Worm (Caenorhabditis elegans) whole organism, young adult: ENCODE data around the gene col-78.

Source experiments
- B0035.1 ChIP-seq: sonication (generic microtip); optimal IDR thresholded peaks from 2 replicates; lab custom pipeline; 2016; ENCODE audit warnings: missing genetic modification characterization, mild to moderate bottlenecking, missing compliant biosample characterization, missing genotype, missing genetic modification reagents
- C06A6.2 ChIP-seq: fragments of 200-800 bp; sonication (Bioruptor generic); conservative IDR thresholded peaks from 2 replicates; pipeline ENCODE4 v1.3.6; 2022; ENCODE audit warnings: missing genetic modification characterization, missing compliant biosample characterization
- D2030.7 ChIP-seq: fragments of 200-800 bp; sonication (Bioruptor generic); IDR thresholded peaks from 2 replicates; pipeline ENCODE4 v1.3.6; 2022; ENCODE audit warnings: missing genetic modification reagents, missing genetic modification characterization, missing compliant biosample characterization
- F10E7.11 ChIP-seq: sonication (generic microtip); optimal IDR thresholded peaks from 2 replicates; lab custom pipeline; 2017; ENCODE audit warnings: mild to moderate bottlenecking, missing genetic modification characterization, moderate library complexity, missing compliant biosample characterization
- F33H1.4 ChIP-seq: fragments of 200-800 bp; sonication (Bioruptor generic); IDR thresholded peaks from 2 replicates; pipeline ENCODE4 v1.3.6; 2022; ENCODE audit warnings: missing genetic modification reagents, missing genetic modification characterization, missing compliant biosample characterization
- F49E8.2 ChIP-seq: sonication (generic microtip); optimal IDR thresholded peaks from 3 replicates; lab custom pipeline; 2017; ENCODE audit warnings: missing genetic modification characterization, mild to moderate bottlenecking, missing compliant biosample characterization, antibody characterized with exemption, moderate library complexity; ENCODE audit not compliant: insufficient read depth
- F55B11.4 ChIP-seq: sonication (generic microtip); optimal IDR thresholded peaks from 2 replicates; lab custom pipeline; 2016; ENCODE audit warnings: missing compliant biosample characterization, missing genetic modification characterization, borderline replicate concordance; ENCODE audit not compliant: insufficient read depth
- K11D2.4 ChIP-seq: fragments of 200-800 bp; sonication (Bioruptor generic); IDR thresholded peaks from 2 replicates; pipeline ENCODE4 v1.3.6; 2022; ENCODE audit warnings: missing genetic modification reagents, missing genetic modification characterization, missing compliant biosample characterization
- Y53G8AR.9 ChIP-seq: fragments of 200-800 bp; sonication (Bioruptor generic); conservative IDR thresholded peaks from 2 replicates; pipeline ENCODE4 v1.3.6; 2022; ENCODE audit warnings: missing genetic modification reagents, missing genetic modification characterization, missing compliant biosample characterization
- Y56A3A.18 ChIP-seq: fragments of 200-800 bp; sonication (Bioruptor generic); IDR thresholded peaks from 2 replicates; pipeline ENCODE4 v1.3.6; 2022; ENCODE audit warnings: missing genetic modification reagents, missing genetic modification characterization, missing compliant biosample characterization
- akir-1 ChIP-seq: fragments of 200-800 bp; sonication (Bioruptor generic); optimal IDR thresholded peaks from 2 replicates; lab custom pipeline; 2018; ENCODE audit warnings: mild to moderate bottlenecking, missing genetic modification characterization, moderate library complexity, missing compliant biosample characterization
- atf-7 ChIP-seq: sonication (generic microtip); optimal IDR thresholded peaks from 2 replicates; lab custom pipeline; 2017; ENCODE audit warnings: mild to moderate bottlenecking, missing genetic modification characterization, missing compliant biosample characterization
- bed-1 ChIP-seq: fragments of 200-800 bp; sonication (Bioruptor generic); IDR thresholded peaks from 2 replicates; pipeline ENCODE4 v1.3.6; 2022; ENCODE audit warnings: missing genetic modification reagents, missing genetic modification characterization, missing compliant biosample characterization
- cebp-1 ChIP-seq, 2 experiments: fragments of 200-800 bp in 1 of 2; sonication (Bioruptor generic) in 1 of 2; sonication (generic microtip) in 1 of 2; IDR thresholded peaks in 1 of 2; optimal IDR thresholded peaks in 1 of 2; 2 replicates each; pipeline versions ENCODE4 v1.3.6 to Lab custom; 2017 to 2022; ENCODE audit warnings: missing compliant biosample characterization in 2 of 2, missing genetic modification characterization in 2 of 2, mild to moderate bottlenecking in 1 of 2, missing genetic modification reagents in 1 of 2, moderate library complexity in 1 of 2
- ceh-100 ChIP-seq: fragments of 200-800 bp; sonication (Bioruptor generic); IDR thresholded peaks from 2 replicates; pipeline ENCODE4 v1.3.6; 2022; ENCODE audit warnings: missing genetic modification reagents, missing genetic modification characterization, missing compliant biosample characterization
- ceh-40 ChIP-seq: fragments of 200-800 bp; sonication (Bioruptor generic); IDR thresholded peaks from 2 replicates; pipeline ENCODE4 v1.3.6; 2022; ENCODE audit warnings: missing genetic modification characterization, missing compliant biosample characterization
- ceh-79 ChIP-seq: sonication (generic microtip); optimal IDR thresholded peaks from 2 replicates; lab custom pipeline; 2017; ENCODE audit warnings: mild to moderate bottlenecking, missing genetic modification characterization, missing compliant biosample characterization
- ekl-4 ChIP-seq: fragments of 200-800 bp; sonication (Bioruptor generic); IDR thresholded peaks from 2 replicates; pipeline ENCODE4 v1.3.6; 2022; ENCODE audit warnings: missing genetic modification reagents, missing genetic modification characterization, missing compliant biosample characterization
- ets-4 ChIP-seq: fragments of 200-800 bp; sonication (Bioruptor generic); optimal IDR thresholded peaks from 2 replicates; lab custom pipeline; 2018; ENCODE audit warnings: mild to moderate bottlenecking, missing genetic modification characterization, missing compliant biosample characterization
- hlh-12 ChIP-seq: sonication (generic microtip); optimal IDR thresholded peaks from 2 replicates; lab custom pipeline; 2016; ENCODE audit warnings: missing genetic modification characterization, missing compliant biosample characterization
- lag-1 ChIP-seq: fragments of 200-800 bp; sonication (Bioruptor generic); IDR thresholded peaks from 2 replicates; pipeline ENCODE4 v1.3.6; 2022; ENCODE audit warnings: missing genetic modification reagents, missing genetic modification characterization, missing compliant biosample characterization
- lin-40 ChIP-seq: sonication (generic microtip); optimal IDR thresholded peaks from 2 replicates; lab custom pipeline; 2016; ENCODE audit warnings: missing genetic modification characterization, mild to moderate bottlenecking, missing compliant biosample characterization, missing genotype, missing genetic modification reagents
- lin-54 ChIP-seq: fragments of 200-800 bp; sonication (Bioruptor generic); optimal IDR thresholded peaks from 2 replicates; lab custom pipeline; 2018; ENCODE audit warnings: mild to moderate bottlenecking, missing genetic modification characterization, missing compliant biosample characterization
- lir-1 ChIP-seq: fragments of 200-800 bp; sonication (Bioruptor generic); conservative IDR thresholded peaks from 2 replicates; pipeline ENCODE4 v1.3.6; 2022; ENCODE audit warnings: missing genetic modification reagents, missing genetic modification characterization, missing compliant biosample characterization
- lsl-1 ChIP-seq: fragments of 200-800 bp; sonication (Bioruptor generic); optimal IDR thresholded peaks from 2 replicates; lab custom pipeline; 2018; ENCODE audit warnings: mild to moderate bottlenecking, missing genetic modification characterization, moderate library complexity, missing compliant biosample characterization
- madf-3 ChIP-seq: fragments of 200-800 bp; sonication (Bioruptor generic); IDR thresholded peaks from 2 replicates; pipeline ENCODE4 v1.3.6; 2022; ENCODE audit warnings: missing genetic modification reagents, missing genetic modification characterization, missing compliant biosample characterization
- madf-6 ChIP-seq: fragments of 200-800 bp; sonication (Bioruptor generic); IDR thresholded peaks from 2 replicates; pipeline ENCODE4 v1.3.6; 2022; ENCODE audit warnings: missing genetic modification reagents, missing genetic modification characterization, missing compliant biosample characterization
- madf-8 ChIP-seq: fragments of 200-800 bp; sonication (Bioruptor generic); conservative IDR thresholded peaks from 2 replicates; pipeline ENCODE4 v1.3.6; 2022; ENCODE audit warnings: missing genetic modification reagents, missing genetic modification characterization, missing compliant biosample characterization
- mcd-1 ChIP-seq: fragments of 200-800 bp; sonication (Bioruptor generic); IDR thresholded peaks from 2 replicates; pipeline ENCODE4 v1.3.6; 2022; ENCODE audit warnings: missing genetic modification reagents, missing genetic modification characterization, missing compliant biosample characterization
- mel-28 ChIP-seq: sonication (generic microtip); optimal IDR thresholded peaks from 2 replicates; lab custom pipeline; 2016; ENCODE audit warnings: borderline replicate concordance, mild to moderate bottlenecking, missing genetic modification characterization, missing compliant biosample characterization
- mes-4 ChIP-seq: sonication (generic microtip); optimal IDR thresholded peaks from 2 replicates; lab custom pipeline; 2016; ENCODE audit warnings: missing genotype, missing genetic modification characterization, missing compliant biosample characterization
- nfya-1 ChIP-seq: sonication (generic microtip); optimal IDR thresholded peaks from 2 replicates; lab custom pipeline; 2017; ENCODE audit warnings: antibody characterized with exemption, missing compliant biosample characterization, missing genetic modification characterization, borderline replicate concordance; ENCODE audit not compliant: insufficient read depth
- nfyb-1 ChIP-seq: fragments of 200-800 bp; sonication (Bioruptor generic); IDR thresholded peaks from 2 replicates; pipeline ENCODE4 v1.3.6; 2022; ENCODE audit warnings: missing genetic modification reagents, missing genetic modification characterization, missing compliant biosample characterization
- nhr-27 ChIP-seq: fragments of 200-800 bp; sonication (Bioruptor generic); optimal IDR thresholded peaks from 2 replicates; lab custom pipeline; 2018; ENCODE audit warnings: mild to moderate bottlenecking, missing genetic modification characterization, moderate library complexity, missing compliant biosample characterization
- pha-4 ChIP-seq: fragments of 150-350 bp; sonication (generic microtip); optimal IDR thresholded peaks from 2 replicates; lab custom pipeline; 2014; ENCODE audit warnings: missing biosample characterization, missing genetic modification reagents, missing genetic modification characterization
- repo-1 ChIP-seq: sonication (generic microtip); optimal IDR thresholded peaks from 2 replicates; lab custom pipeline; 2017; ENCODE audit warnings: mild to moderate bottlenecking, missing genetic modification characterization, missing compliant biosample characterization
- sea-2 ChIP-seq: fragments of 200-800 bp; sonication (Bioruptor generic); IDR thresholded peaks from 2 replicates; pipeline ENCODE4 v1.3.6; 2022; ENCODE audit warnings: missing genetic modification characterization, missing compliant biosample characterization
- snpc-1.1 ChIP-seq: sonication (generic microtip); optimal IDR thresholded peaks from 2 replicates; lab custom pipeline; 2017; ENCODE audit warnings: missing genetic modification characterization, mild to moderate bottlenecking, missing compliant biosample characterization, antibody characterized with exemption, moderate library complexity, missing genotype, missing genetic modification reagents; ENCODE audit not compliant: insufficient read depth
- snpc-1.3 ChIP-seq: sonication (generic microtip); optimal IDR thresholded peaks from 2 replicates; lab custom pipeline; 2017; ENCODE audit warnings: missing genetic modification characterization, mild to moderate bottlenecking, missing compliant biosample characterization, antibody characterized with exemption, moderate library complexity, missing genotype, missing genetic modification reagents; ENCODE audit not compliant: insufficient read depth
- snpc-3.4 ChIP-seq: sonication (generic microtip); optimal IDR thresholded peaks from 2 replicates; lab custom pipeline; 2017; ENCODE audit warnings: missing genetic modification characterization, mild to moderate bottlenecking, missing compliant biosample characterization, antibody characterized with exemption, moderate library complexity, missing genotype, missing genetic modification reagents
- snpc-4 ChIP-seq, 5 experiments: fragments of 150-350 bp in 1 of 5; sonication (generic microtip) in 4 of 5; optimal IDR thresholded peaks; 2 replicates each; lab custom pipeline; 2014 to 2018; ENCODE audit warnings: missing genetic modification characterization in 5 of 5, missing biosample characterization in 3 of 5, antibody characterized with exemption in 2 of 5, mild to moderate bottlenecking in 2 of 5, missing compliant biosample characterization in 2 of 5, missing genotype in 2 of 5, moderate library complexity in 2 of 5, missing genetic modification reagents in 1 of 5
- somi-1 ChIP-seq: fragments of 200-800 bp; sonication (Bioruptor generic); optimal IDR thresholded peaks from 2 replicates; lab custom pipeline; 2018; ENCODE audit warnings: mild to moderate bottlenecking, missing genetic modification characterization, missing compliant biosample characterization
- xnd-1 ChIP-seq: sonication (generic microtip); optimal IDR thresholded peaks from 2 replicates; lab custom pipeline; 2016; ENCODE audit warnings: missing genotype, missing genetic modification reagents, missing genetic modification characterization, missing compliant biosample characterization
- zfh-2 ChIP-seq: fragments of 200-800 bp; sonication (Bioruptor generic); conservative IDR thresholded peaks from 2 replicates; pipeline ENCODE4 v1.3.6; 2022; ENCODE audit warnings: missing genetic modification reagents, missing genetic modification characterization, missing compliant biosample characterization
- ztf-6 ChIP-seq: fragments of 200-800 bp; sonication (Bioruptor generic); IDR thresholded peaks from 2 replicates; pipeline ENCODE4 v1.3.6; 2022; ENCODE audit warnings: missing genetic modification reagents, missing genetic modification characterization, missing compliant biosample characterization

col-78 gene

DNA sequence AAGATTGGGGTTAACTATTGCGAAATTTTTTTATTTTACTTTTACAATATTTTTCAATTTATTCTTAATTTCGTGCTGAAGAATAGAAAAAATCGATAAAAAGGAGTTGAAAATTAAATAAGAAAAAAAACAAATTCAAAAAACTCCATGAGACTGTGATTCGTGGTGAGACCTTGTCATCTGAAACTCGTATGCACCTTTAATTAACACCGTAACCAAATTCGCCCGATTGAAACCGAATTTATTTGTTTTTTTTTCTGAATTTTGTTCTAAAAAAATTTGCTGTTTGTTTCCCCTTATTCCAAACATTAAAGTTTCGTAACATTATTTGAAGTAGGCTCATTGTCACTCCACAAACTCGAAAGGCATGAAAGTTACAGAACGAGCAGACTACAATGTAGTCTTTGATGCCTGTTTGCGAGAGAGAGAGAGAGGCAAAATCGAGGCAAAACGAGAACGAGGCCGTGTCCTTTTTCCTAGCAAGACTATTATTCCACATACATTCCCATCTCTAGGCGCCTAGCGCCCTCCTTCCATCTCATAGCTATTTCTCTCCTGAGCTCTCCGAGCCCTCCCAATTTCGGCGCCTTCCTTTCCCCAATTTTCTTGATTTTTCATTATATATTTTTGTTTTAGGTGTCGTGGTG, 43.3 kb upstream of the col-78 start, which contains the start of gene T24H10.4:
Gene T24H10.4 (plus strand): TSS at position 630 of the 647 bp plus-strand sequence.
- TF ChIP-seq snpc-3.4 (tag; lab: Kevin White, UChicago) = no peak
- no peak for TF ChIP-seq nfyb-1
- TF ChIP-seq mes-4 (tag; lab: Kevin White, UChicago) = no peak
- TF ChIP-seq mel-28 (tag; lab: Kevin White, UChicago) = no peak
- no peak for TF ChIP-seq ceh-40 (GFP tag; lab: Robert Waterston, UW)
- TF ChIP-seq ets-4 (GFP tag; lab: Kevin White, UChicago) = no peak
- no peak for TF ChIP-seq bed-1 (GFP tag; lab: Robert Waterston, UW)
- no peak for TF ChIP-seq repo-1 (tag; lab: Kevin White, UChicago)
- TF ChIP-seq lin-54 (GFP tag; lab: Kevin White, UChicago) = no peak
- no peak for TF ChIP-seq sea-2
- TF ChIP-seq madf-8 (GFP tag; lab: Robert Waterston, UW) = peak; percentile 64
- no peak for TF ChIP-seq atf-7 (tag; lab: Kevin White, UChicago)
- TF ChIP-seq zfh-2 (GFP tag; lab: Robert Waterston, UW) = 0 out of 2 replicates have a peak, but pooled peaks have one; percentile 45
- no peak for TF ChIP-seq F49E8.2 (tag; lab: Kevin White, UChicago)
- TF ChIP-seq cebp-1 (GFP tag; IDR thresholded peaks at IDR 0.05; lab: Robert Waterston, UW) = no peak
- TF ChIP-seq cebp-1 (tag; optimal IDR thresholded peaks at IDR 0.05; lab: Kevin White, UChicago) = peak; percentile 43
- no peak for TF ChIP-seq ceh-79 (tag; lab: Kevin White, UChicago)
- TF ChIP-seq nfya-1 (tag; lab: Kevin White, UChicago) = no peak
- no peak for TF ChIP-seq akir-1 (GFP tag; lab: Kevin White, UChicago)
- no peak for TF ChIP-seq lag-1 (GFP tag; lab: Robert Waterston, UW)
- TF ChIP-seq B0035.1 = no peak
- no peak for TF ChIP-seq hlh-12
- TF ChIP-seq madf-6 (GFP tag; lab: Robert Waterston, UW) = peak; percentile 65
- no peak for TF ChIP-seq ekl-4 (GFP tag; lab: Robert Waterston, UW)
- peak; percentile 83 for TF ChIP-seq F33H1.4 (GFP tag; lab: Robert Waterston, UW)
- TF ChIP-seq F55B11.4 = no peak
- no peak for TF ChIP-seq pha-4 (tag; lab: Kevin White, UChicago)
- TF ChIP-seq xnd-1 (tag; lab: Kevin White, UChicago) = peak; percentile 63
- no peak for TF ChIP-seq snpc-1.1 (tag; lab: Kevin White, UChicago)
- TF ChIP-seq lsl-1 (GFP tag; lab: Kevin White, UChicago) = peak; percentile 77
- TF ChIP-seq ztf-6 (GFP tag; lab: Robert Waterston, UW) = no peak
- no peak for TF ChIP-seq madf-3
- no peak for TF ChIP-seq mcd-1 (GFP tag; lab: Robert Waterston, UW)
- no peak for TF ChIP-seq nhr-27
- TF ChIP-seq lin-40 (tag; lab: Kevin White, UChicago) = no peak
- no peak for TF ChIP-seq somi-1
- TF ChIP-seq Y56A3A.18 (GFP tag; lab: Robert Waterston, UW) = no peak
- no peak for TF ChIP-seq ceh-100 (GFP tag; lab: Robert Waterston, UW)
- no peak for TF ChIP-seq snpc-4 (GFP tag; optimal IDR thresholded peaks at IDR 0.05; lab: Kevin White, UChicago)
- no peak for TF ChIP-seq snpc-4 (tag; optimal IDR thresholded peaks at IDR 0.05; lab: Kevin White, UChicago)
- TF ChIP-seq F10E7.11 (tag; lab: Kevin White, UChicago) = no peak
- no peak for TF ChIP-seq Y53G8AR.9 (GFP tag; lab: Robert Waterston, UW)
- TF ChIP-seq C06A6.2 (GFP tag; lab: Robert Waterston, UW) = no peak
- 0 out of 2 replicates have a peak, but pooled peaks have one; percentile 8 for TF ChIP-seq D2030.7 (GFP tag; lab: Robert Waterston, UW)
- TF ChIP-seq K11D2.4 (GFP tag; lab: Robert Waterston, UW) = no peak
- no peak for TF ChIP-seq lir-1 (GFP tag; lab: Robert Waterston, UW)
- TF ChIP-seq snpc-1.3 (tag; lab: Kevin White, UChicago) = peak; percentile 15
